Worm (Caenorhabditis elegans) whole organism, L4/young adult: Measurements from ENCODE around the gene sre-13.

Experiments
- W03F9.2 ChIP-seq: fragments of 150-350 bp; optimal IDR thresholded peaks from 2 replicates; lab custom pipeline; 2014; ENCODE audit warnings: missing biosample characterization, missing genetic modification characterization
- him-1 ChIP-seq: sonication (generic microtip); optimal IDR thresholded peaks from 2 replicates; lab custom pipeline; 2016; ENCODE audit warnings: missing genotype, missing genetic modification reagents, missing genetic modification characterization, missing compliant biosample characterization

DNA sequence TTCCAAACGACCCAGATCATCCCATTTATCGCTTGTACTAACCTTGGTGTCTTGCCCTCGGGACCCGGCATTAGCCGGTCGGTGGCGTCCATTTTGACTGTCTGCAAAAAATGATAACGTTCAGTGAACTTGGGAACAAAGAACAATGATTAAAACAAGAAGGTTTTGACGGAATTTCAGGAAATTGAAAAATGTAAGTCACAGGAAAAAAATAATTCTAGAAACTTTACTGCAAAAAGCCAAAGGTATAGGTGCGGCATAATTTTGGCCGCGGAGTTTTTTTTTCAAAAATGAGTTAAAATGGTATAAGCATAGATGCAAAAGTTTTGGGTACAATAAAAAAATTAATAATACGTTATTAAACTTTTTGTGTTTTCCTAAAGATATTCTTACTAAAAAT, 7.3 kb upstream of the sre-13 start, which contains the start of gene atgp-2:
- TF ChIP-seq W03F9.2 (no peak), him-1 (tag; lab: Kevin White, UChicago) (no peak)
